Fruit fly (Drosophila melanogaster) whole organism, embryonic: ENCODE data around the gene RpS28b.

Source experiments
- Bgb ChIP-seq: fragments of 200-800 bp; sonication (Bioruptor generic); IDR thresholded peaks from 2 replicates; pipeline ENCODE4 v1.3.6; 2022; ENCODE audit warnings: missing biosample characterization, missing genetic modification characterization; ENCODE audit not compliant: partially characterized antibody
- Bteb2 ChIP-seq: fragments of 200-800 bp; sonication (Bioruptor generic); optimal IDR thresholded peaks from 2 replicates; lab custom pipeline; 2016; ENCODE audit warnings: missing biosample characterization, missing genetic modification characterization
- C15 ChIP-seq: fragments of 200-800 bp; sonication (Bioruptor generic); IDR thresholded peaks from 3 replicates; pipeline ENCODE4 v1.3.6; 2022; ENCODE audit warnings: missing biosample characterization, missing genetic modification characterization
- CG12744 ChIP-seq: fragments of 200-800 bp; sonication (Bioruptor generic); optimal IDR thresholded peaks from 2 replicates; lab custom pipeline; 2016; ENCODE audit warnings: missing biosample characterization, missing genetic modification characterization
- CG13424 ChIP-seq: fragments of 200-800 bp; sonication (Bioruptor generic); optimal IDR thresholded peaks from 2 replicates; lab custom pipeline; 2019; ENCODE audit warnings: missing biosample characterization, mild to moderate bottlenecking, missing genetic modification characterization, moderate library complexity
- CG15011 ChIP-seq: fragments of 200-800 bp; sonication (Bioruptor generic); optimal IDR thresholded peaks from 3 replicates; lab custom pipeline; 2018; ENCODE audit warnings: missing biosample characterization, mild to moderate bottlenecking, missing genetic modification characterization
- CG15514 ChIP-seq: fragments of 200-800 bp; sonication (Bioruptor generic); optimal IDR thresholded peaks from 3 replicates; lab custom pipeline; 2017; ENCODE audit warnings: missing biosample characterization, missing genetic modification characterization, mild to moderate bottlenecking, moderate library complexity, missing genetic modification reagents
- CG1602 ChIP-seq: fragments of 200-800 bp; sonication (Bioruptor generic); optimal IDR thresholded peaks from 3 replicates; lab custom pipeline; 2016; ENCODE audit warnings: missing biosample characterization, missing genetic modification characterization
- CG2678 ChIP-seq: fragments of 200-800 bp; sonication (Bioruptor generic); optimal IDR thresholded peaks from 3 replicates; lab custom pipeline; 2019; ENCODE audit warnings: missing biosample characterization, mild to moderate bottlenecking, missing genetic modification characterization, moderate library complexity
- CG2889 ChIP-seq: fragments of 200-800 bp; sonication (Bioruptor generic); IDR thresholded peaks from 3 replicates; pipeline ENCODE4 v1.3.6; 2022; ENCODE audit warnings: missing biosample characterization, missing genetic modification characterization
- CG3281 ChIP-seq: fragments of 200-800 bp; sonication (Bioruptor generic); optimal IDR thresholded peaks from 3 replicates; lab custom pipeline; 2017; ENCODE audit warnings: missing biosample characterization, mild to moderate bottlenecking, missing genetic modification characterization
- CG4360 ChIP-seq: fragments of 200-800 bp; sonication (Bioruptor generic); IDR thresholded peaks from 2 replicates; pipeline ENCODE4 v1.3.6; 2022; ENCODE audit warnings: missing biosample characterization, missing genetic modification characterization
- CG6175 ChIP-seq: fragments of 200-800 bp; sonication (Bioruptor generic); IDR thresholded peaks from 3 replicates; pipeline ENCODE4 v1.3.6; 2022; ENCODE audit warnings: missing biosample characterization, missing genetic modification characterization
- CG6654 ChIP-seq: fragments of 200-800 bp; sonication (Bioruptor generic); optimal IDR thresholded peaks from 2 replicates; lab custom pipeline; 2017; ENCODE audit warnings: missing biosample characterization, mild to moderate bottlenecking, missing genetic modification characterization
- CG7928 ChIP-seq: fragments of 200-800 bp; sonication (Bioruptor generic); optimal IDR thresholded peaks from 2 replicates; lab custom pipeline; 2017; ENCODE audit warnings: missing biosample characterization, mild to moderate bottlenecking, missing genetic modification characterization
- CG8924 ChIP-seq: fragments of 200-800 bp; optimal IDR thresholded peaks from 3 replicates; lab custom pipeline; 2019; ENCODE audit warnings: missing biosample characterization, mild to moderate bottlenecking, missing genetic modification characterization, moderate library complexity
- CG9215 ChIP-seq: fragments of 200-800 bp; sonication (Bioruptor generic); IDR thresholded peaks from 2 replicates; pipeline ENCODE4 v1.3.6; 2022; ENCODE audit warnings: missing biosample characterization, missing genetic modification characterization
- CG9727 ChIP-seq: fragments of 200-800 bp; sonication (Bioruptor generic); optimal IDR thresholded peaks from 3 replicates; lab custom pipeline; 2017; ENCODE audit warnings: missing biosample characterization, mild to moderate bottlenecking, missing genetic modification characterization
- CoRest ChIP-seq: fragments of 200-800 bp; sonication (Bioruptor generic); optimal IDR thresholded peaks from 3 replicates; lab custom pipeline; 2018; ENCODE audit warnings: missing biosample characterization, mild to moderate bottlenecking, missing genetic modification characterization, moderate library complexity
- Deaf1 ChIP-seq: fragments of 200-800 bp; optimal IDR thresholded peaks from 3 replicates; lab custom pipeline; 2019; ENCODE audit warnings: missing biosample characterization, mild to moderate bottlenecking, missing genetic modification characterization, moderate library complexity
- Dfd ChIP-seq, 2 experiments: fragments of >200 bp; optimal IDR thresholded peaks; 2 replicates each; lab custom pipeline; 2017; ENCODE audit warnings: missing biosample characterization in 2 of 2, missing genetic modification characterization in 2 of 2
- Dip3 ChIP-seq: fragments of 200-800 bp; sonication (Bioruptor generic); optimal IDR thresholded peaks from 3 replicates; lab custom pipeline; 2016; ENCODE audit warnings: missing biosample characterization, missing genetic modification characterization
- Doc2 ChIP-seq: fragments of 200-800 bp; sonication (Bioruptor generic); IDR thresholded peaks from 2 replicates; pipeline ENCODE4 v1.3.6; 2022; ENCODE audit warnings: missing biosample characterization, missing genetic modification characterization
- Fer1 ChIP-seq: fragments of 200-800 bp; sonication (Bioruptor generic); optimal IDR thresholded peaks from 2 replicates; lab custom pipeline; 2017; ENCODE audit warnings: missing biosample characterization, mild to moderate bottlenecking, missing genetic modification characterization
- HHEX ChIP-seq: fragments of 200-800 bp; sonication (Bioruptor generic); optimal IDR thresholded peaks from 3 replicates; lab custom pipeline; 2017; ENCODE audit warnings: missing biosample characterization, mild to moderate bottlenecking, missing genetic modification characterization, missing genetic modification reagents
- HLHmδ ChIP-seq: fragments of 200-800 bp; sonication (Bioruptor generic); optimal IDR thresholded peaks from 2 replicates; lab custom pipeline; 2018; ENCODE audit warnings: missing biosample characterization, mild to moderate bottlenecking, missing genetic modification characterization, moderate library complexity
- Hand ChIP-seq: fragments of 200-800 bp; sonication (Bioruptor generic); optimal IDR thresholded peaks from 2 replicates; lab custom pipeline; 2017; ENCODE audit warnings: mild to moderate bottlenecking, missing biosample characterization, missing genetic modification reagents, missing genetic modification characterization
- Hmr ChIP-seq: fragments of 200-800 bp; sonication (Bioruptor generic); optimal IDR thresholded peaks from 3 replicates; lab custom pipeline; 2017; ENCODE audit warnings: mild to moderate bottlenecking, missing biosample characterization, missing genetic modification reagents, missing genetic modification characterization
- Kr ChIP-seq: fragments of 200-800 bp; sonication (Bioruptor generic); optimal IDR thresholded peaks from 2 replicates; lab custom pipeline; 2017; ENCODE audit warnings: missing biosample characterization, mild to moderate bottlenecking, missing genetic modification characterization
- Meics ChIP-seq: fragments of 200-800 bp; sonication (Bioruptor generic); optimal IDR thresholded peaks from 2 replicates; lab custom pipeline; 2017; ENCODE audit warnings: missing biosample characterization, mild to moderate bottlenecking, missing genetic modification characterization
- Nf-YC ChIP-seq: fragments of 200-800 bp; optimal IDR thresholded peaks from 3 replicates; lab custom pipeline; 2019; ENCODE audit warnings: missing biosample characterization, mild to moderate bottlenecking, missing genetic modification characterization, moderate library complexity
- Opbp ChIP-seq: fragments of 200-800 bp; sonication (Bioruptor generic); IDR thresholded peaks from 3 replicates; pipeline ENCODE4 v1.3.6; 2022; ENCODE audit warnings: missing biosample characterization, missing genetic modification characterization; ENCODE audit not compliant: partially characterized antibody
- Ptx1 ChIP-seq: fragments of 200-800 bp; sonication (Bioruptor generic); IDR thresholded peaks from 2 replicates; pipeline ENCODE4 v1.3.6; 2022; ENCODE audit warnings: missing biosample characterization, missing genetic modification characterization
- Scr ChIP-seq: fragments of 200-800 bp; sonication (Bioruptor generic); IDR thresholded peaks from 2 replicates; pipeline ENCODE4 v1.3.6; 2022; ENCODE audit warnings: missing biosample characterization, missing genetic modification characterization; ENCODE audit not compliant: partially characterized antibody
- Side ChIP-seq: fragments of 200-800 bp; sonication (Bioruptor generic); optimal IDR thresholded peaks from 2 replicates; lab custom pipeline; 2016; ENCODE audit warnings: missing biosample characterization, missing genetic modification characterization
- TFAM ChIP-seq: fragments of 200-800 bp; sonication (Bioruptor generic); optimal IDR thresholded peaks from 2 replicates; lab custom pipeline; 2017; ENCODE audit warnings: missing biosample characterization, missing genetic modification characterization, inconsistent platforms
- cwo ChIP-seq: fragments of 200-800 bp; sonication (Bioruptor generic); optimal IDR thresholded peaks from 3 replicates; lab custom pipeline; 2017; ENCODE audit warnings: missing biosample characterization, missing genetic modification characterization, mild to moderate bottlenecking, moderate library complexity, missing genetic modification reagents
- dm ChIP-seq: fragments of 200-800 bp; sonication (Bioruptor generic); optimal IDR thresholded peaks from 3 replicates; lab custom pipeline; 2016; ENCODE audit warnings: missing biosample characterization, missing genetic modification characterization
- fd96Cb ChIP-seq: fragments of 200-800 bp; sonication (Bioruptor generic); optimal IDR thresholded peaks from 2 replicates; lab custom pipeline; 2018; ENCODE audit warnings: missing biosample characterization, mild to moderate bottlenecking, missing genetic modification characterization, moderate library complexity
- gcm ChIP-seq: fragments of 200-800 bp; sonication (Bioruptor generic); optimal IDR thresholded peaks from 2 replicates; lab custom pipeline; 2019; ENCODE audit warnings: missing biosample characterization, mild to moderate bottlenecking, missing genetic modification characterization, moderate library complexity
- gem ChIP-seq: fragments of 200-800 bp; sonication (Bioruptor generic); optimal IDR thresholded peaks from 2 replicates; lab custom pipeline; 2019; ENCODE audit warnings: missing biosample characterization, mild to moderate bottlenecking, missing genetic modification characterization, moderate library complexity
- h ChIP-seq: fragments of >200 bp; optimal IDR thresholded peaks from 2 replicates; lab custom pipeline; 2017
- hkb ChIP-seq, 2 experiments: fragments of 200-800 bp in 1 of 2; fragments of >200 bp in 1 of 2; sonication (Bioruptor generic) in 1 of 2; IDR thresholded peaks in 1 of 2; optimal IDR thresholded peaks in 1 of 2; 2 replicates each; pipeline versions ENCODE4 v1.3.6 to Lab custom; 2017 to 2022; ENCODE audit warnings: missing biosample characterization in 1 of 2, missing genetic modification characterization in 1 of 2
- peb ChIP-seq: fragments of 200-800 bp; sonication (Bioruptor generic); IDR thresholded peaks from 2 replicates; pipeline ENCODE4 v1.3.6; 2022; ENCODE audit warnings: missing biosample characterization, missing genetic modification characterization
- row ChIP-seq: fragments of 200-800 bp; sonication (Bioruptor generic); IDR thresholded peaks from 3 replicates; pipeline ENCODE4 v1.3.6; 2022; ENCODE audit warnings: missing biosample characterization, missing genetic modification characterization
- sob ChIP-seq: fragments of 200-800 bp; sonication (Bioruptor generic); IDR thresholded peaks from 2 replicates; pipeline ENCODE4 v1.3.6; 2022; ENCODE audit warnings: missing biosample characterization, missing genetic modification characterization
- zf30C ChIP-seq: fragments of 200-800 bp; sonication (Bioruptor generic); optimal IDR thresholded peaks from 3 replicates; lab custom pipeline; 2018; ENCODE audit warnings: missing biosample characterization, mild to moderate bottlenecking, missing genetic modification characterization
- zfh1 ChIP-seq: fragments of 200-800 bp; sonication (Bioruptor generic); IDR thresholded peaks from 3 replicates; pipeline ENCODE4 v1.3.6; 2022; ENCODE audit warnings: missing biosample characterization, missing genetic modification characterization

Gene RpS28b

dm6 chrX:9554346-9554808 is at the start of gene RpS28b (continued):
- TF ChIP-seq TFAM (GFP tag; lab: Kevin White, UChicago) (peak; percentile 66), C15 (GFP tag; lab: Robert Waterston, UW) (peak; percentile 88), Fer1 (GFP tag; lab: Kevin White, UChicago) (peak; percentile 89), Kr (GFP tag; lab: Kevin White, UChicago) (peak; percentile 72), gcm (GFP tag; lab: Kevin White, UChicago) (peak; percentile 76), Dfd (GFP tag; optimal IDR thresholded peaks at IDR 0.05; lab: Kevin White, UChicago) (no peak), Bgb (GFP tag; lab: Robert Waterston, UW) (peak; percentile 85), zfh1 (GFP tag; lab: Robert Waterston, UW) (peak; percentile 95), peb (GFP tag; lab: Robert Waterston, UW) (peak; percentile 70), Deaf1 (tag; lab: Kevin White, UChicago) (no peak), Opbp (GFP tag; lab: Robert Waterston, UW) (peak; percentile 100), Scr (GFP tag; lab: Robert Waterston, UW) (peak; percentile 69), CG9727 (GFP tag; lab: Kevin White, UChicago) (peak; percentile 91), dm (GFP tag; lab: Kevin White, UChicago) (peak; percentile 92), CG2678 (peak; percentile 62), CG1602 (GFP tag; lab: Kevin White, UChicago) (peak; percentile 39), CG6175 (GFP tag; lab: Robert Waterston, UW) (peak; percentile 94), CG4360 (GFP tag; lab: Robert Waterston, UW) (peak; percentile 61), CG2889 (GFP tag; lab: Robert Waterston, UW) (peak; percentile 82), Bteb2 (peak; percentile 64), CG6654 (GFP tag; lab: Kevin White, UChicago) (peak; percentile 80), sob (GFP tag; lab: Robert Waterston, UW) (peak; percentile 94), CG7928 (GFP tag; lab: Kevin White, UChicago) (peak; percentile 60), CG3281 (GFP tag; lab: Kevin White, UChicago) (peak; percentile 90), Doc2 (GFP tag; lab: Robert Waterston, UW) (peak; percentile 71; the same call in 1 of the 2 replicates), CG13424 (peak; percentile 40), CG12744 (peak; percentile 69), zf30C (GFP tag; lab: Kevin White, UChicago) (peak; percentile 61), Side (GFP tag; lab: Kevin White, UChicago) (peak; percentile 92), CG9215 (GFP tag; lab: Robert Waterston, UW) (peak; percentile 73), fd96Cb (tag; lab: Kevin White, UChicago) (peak; percentile 66)

dm6 chrX:9511224-9511623 is 43.2 kb upstream of the RpS28b start, which contains the start of gene CG34028:
Gene CG34028 (plus strand): TSS chrX:9511524.
- TF ChIP-seq CG15011 (no peak), h (lab: Kevin White, UChicago) (no peak), HLHmδ (GFP tag; lab: Kevin White, UChicago) (no peak)

dm6 chrX:9520175-9520574 is 34.2 kb upstream of the RpS28b start:
- TF ChIP-seq Hand (GFP tag; lab: Kevin White, UChicago): peak; percentile 44
- peak; percentile 26; the same call in 1 of the 2 replicates for TF ChIP-seq Ptx1 (GFP tag; lab: Robert Waterston, UW)
- TF ChIP-seq Dip3 (GFP tag; lab: Kevin White, UChicago): no peak
- TF ChIP-seq HHEX (GFP tag; lab: Kevin White, UChicago): no peak
- peak; percentile 18 for TF ChIP-seq CG3281 (GFP tag; lab: Kevin White, UChicago)
- TF ChIP-seq Hmr (GFP tag; lab: Kevin White, UChicago): peak; percentile 47
- TF ChIP-seq hkb (optimal IDR thresholded peaks at IDR 0.05; lab: Kevin White, UChicago): no peak
- 0 out of 2 replicates have a peak, but pooled peaks have one; percentile 19 for TF ChIP-seq hkb (GFP tag; IDR thresholded peaks at IDR 0.05; lab: Robert Waterston, UW)
- TF ChIP-seq Nf-YC (tag; lab: Kevin White, UChicago): peak; percentile 8
- TF ChIP-seq gem: peak; percentile 54
- peak; percentile 6 for TF ChIP-seq CG9727 (GFP tag; lab: Kevin White, UChicago)
- TF ChIP-seq CoRest (tag; lab: Kevin White, UChicago): peak; percentile 32
- peak; percentile 25 for TF ChIP-seq CG8924
- peak; percentile 31 for TF ChIP-seq CG15514 (GFP tag; lab: Kevin White, UChicago)
- TF ChIP-seq row (GFP tag; lab: Robert Waterston, UW): peak; percentile 63
- TF ChIP-seq Meics (GFP tag; lab: Kevin White, UChicago): peak; percentile 46
- TF ChIP-seq cwo (GFP tag; lab: Kevin White, UChicago): peak; percentile 13
